Fruit fly (Drosophila melanogaster): ENCODE measurements around the gene prc.

dm6 chr3L:11938716-11939115, 27.2 kb downstream of the prc start, which contains the start of gene CG44837:
- TF ChIP-seq CG9948 (tag; optimal IDR thresholded peaks at IDR 0.05): no peak
- no peak for TF ChIP-seq CG13204 (GFP tag; optimal IDR thresholded peaks at IDR 0.05)
- TF ChIP-seq Ets98B (GFP tag; IDR thresholded peaks at IDR 0.05): no peak
- no peak for TF ChIP-seq CG8159 (tag; optimal IDR thresholded peaks at IDR 0.05)
- TF ChIP-seq CG17806 (tag; optimal IDR thresholded peaks at IDR 0.05): no peak
- TF ChIP-seq CG15710 (tag; optimal IDR thresholded peaks at IDR 0.05): no peak
- no peak for TF ChIP-seq fd96Ca (GFP tag; IDR thresholded peaks at IDR 0.05)
- no peak for TF ChIP-seq CG34367 (tag; optimal IDR thresholded peaks at IDR 0.05)
- TF ChIP-seq gl (tag; optimal IDR thresholded peaks at IDR 0.05): no peak
- TF ChIP-seq CG32121 (GFP tag; IDR thresholded peaks at IDR 0.05): no peak
